Worm (Caenorhabditis elegans): ENCODE results near the gene srt-11.

- TF ChIP-seq ZK185.1 (tag; optimal IDR thresholded peaks at IDR 0.05; ENCODE audit: poor library complexity, severe bottlenecking) (no peak), F22D6.2 (tag; optimal IDR thresholded peaks at IDR 0.05) (no peak), ztf-22 (GFP tag; optimal IDR thresholded peaks at IDR 0.05) (no peak), ama-1 (optimal IDR thresholded peaks at IDR 0.05) (no peak), ama-1 (GFP tag; optimal IDR thresholded peaks at IDR 0.05) (no peak), die-1 (tag; optimal IDR thresholded peaks at IDR 0.05) (no peak), Y56A3A.18 (GFP tag; IDR thresholded peaks at IDR 0.05) (no peak)
Measured at ce11 chrII:14855229-14855628, 49.4 kb downstream of the srt-11 start, which contains the start of gene R05H10.7.

Measured in whole organism, young adult.